Worm (Caenorhabditis elegans) whole organism, midembryonic: Measurements from ENCODE around the gene picc-1.

ENCODE experiments used
- T22C8.4 ChIP-seq: fragments of 200-800 bp; sonication (Bioruptor generic); IDR thresholded peaks from 2 replicates; pipeline ENCODE4 v1.3.6; 2022; ENCODE audit warnings: missing genetic modification characterization, missing compliant biosample characterization
- flt-1 ChIP-seq: fragments of 200-800 bp; sonication (Bioruptor generic); IDR thresholded peaks from 2 replicates; pipeline ENCODE4 v1.3.6; 2022; ENCODE audit warnings: missing genetic modification characterization, missing compliant biosample characterization
- med-1 ChIP-seq: sonication (generic microtip); optimal IDR thresholded peaks from 2 replicates; lab custom pipeline; 2017; ENCODE audit warnings: missing genetic modification characterization, mild to moderate bottlenecking, missing compliant biosample characterization, antibody characterized with exemption, missing genetic modification reagents; ENCODE audit not compliant: insufficient read depth
- ref-1 ChIP-seq: fragments of 200-800 bp; sonication (Bioruptor generic); conservative IDR thresholded peaks from 2 replicates; pipeline ENCODE4 v1.3.6; 2022; ENCODE audit warnings: missing genetic modification reagents, missing genetic modification characterization, missing compliant biosample characterization

- TF ChIP-seq flt-1 (GFP tag; lab: Robert Waterston, UW) (no peak), ref-1 (GFP tag; lab: Robert Waterston, UW) (no peak), med-1 (GFP tag; lab: Kevin White, UChicago) (no peak), T22C8.4 (no peak)
Observed at ce11 chrV:6010642-6011041, 8.2 kb upstream of the picc-1 start.
